Worm (Caenorhabditis elegans) whole organism, mixed stage, embryonic: ENCODE results near the gene C32B5.6.

Experiments
- sem-2 ChIP-seq: fragments of 200-800 bp; sonication (Bioruptor generic); optimal IDR thresholded peaks from 2 replicates; lab custom pipeline; 2018; ENCODE audit warnings: mild to moderate bottlenecking, missing genetic modification characterization, missing compliant biosample characterization
- tbx-8 ChIP-seq: fragments of 200-800 bp; sonication (Bioruptor generic); optimal IDR thresholded peaks from 2 replicates; lab custom pipeline; 2018; ENCODE audit warnings: mild to moderate bottlenecking, missing genetic modification characterization, moderate library complexity, missing compliant biosample characterization
- zip-8 ChIP-seq: fragments of 150-350 bp; optimal IDR thresholded peaks from 2 replicates; lab custom pipeline; 2014; ENCODE audit warnings: missing biosample characterization, missing genetic modification characterization

ce11 chrII:948091-948490 lies 20.1 kb upstream of the C32B5.6 start, which contains the start of gene fbxc-32:
- TF ChIP-seq zip-8 (tag; lab: Kevin White, UChicago) (no peak), sem-2 (GFP tag; lab: Kevin White, UChicago) (no peak), tbx-8 (GFP tag; lab: Kevin White, UChicago) (no peak)
